Fruit fly (Drosophila melanogaster) whole organism, pupa: ENCODE measurements around the gene CG5412.

Experiments used
- CG17806 ChIP-seq: fragments of 200-800 bp; sonication (Bioruptor generic); optimal IDR thresholded peaks from 2 replicates; lab custom pipeline; 2018; ENCODE audit warnings: missing biosample characterization, mild to moderate bottlenecking, missing genetic modification characterization, moderate library complexity
- CG34367 ChIP-seq: fragments of 200-800 bp; sonication (Bioruptor generic); optimal IDR thresholded peaks from 2 replicates; lab custom pipeline; 2018; ENCODE audit warnings: missing biosample characterization, mild to moderate bottlenecking, missing genetic modification characterization
- D1 ChIP-seq: fragments of 200-800 bp; sonication (Bioruptor generic); optimal IDR thresholded peaks from 2 replicates; lab custom pipeline; 2018; ENCODE audit warnings: missing biosample characterization, mild to moderate bottlenecking, missing genetic modification characterization, moderate library complexity
- Pif1A ChIP-seq: fragments of 200-800 bp; sonication (Bioruptor generic); optimal IDR thresholded peaks from 3 replicates; lab custom pipeline; 2016; ENCODE audit warnings: missing biosample characterization, missing genetic modification characterization
- gl ChIP-seq: fragments of 200-800 bp; sonication (Bioruptor generic); optimal IDR thresholded peaks from 2 replicates; lab custom pipeline; 2018; ENCODE audit warnings: missing biosample characterization, mild to moderate bottlenecking, missing genetic modification characterization

dm6 chr3R:20563830-20564421 is 12.9 kb upstream of the CG5412 start, which contains the start of gene CG10877:
- TF ChIP-seq gl (tag; lab: Kevin White, UChicago) (no peak), D1 (tag; lab: Kevin White, UChicago) (no peak), Pif1A (GFP tag; lab: Kevin White, UChicago) (peak; percentile 33), CG34367 (tag; lab: Kevin White, UChicago) (no peak), CG17806 (no peak)
